Worm (Caenorhabditis elegans) whole organism, L1 larva: ENCODE data around the gene ccdc-149.
A peak's percentile ranks its signal among the peaks of the same experiment; 100 is the strongest.

Source experiments
- C04F5.9 ChIP-seq: sonication (generic microtip); optimal IDR thresholded peaks from 2 replicates; lab custom pipeline; 2016; ENCODE audit warnings: missing genetic modification characterization, missing compliant biosample characterization
- C34B4.2 ChIP-seq: sonication (generic microtip); optimal IDR thresholded peaks from 2 replicates; lab custom pipeline; 2017; ENCODE audit warnings: mild to moderate bottlenecking, missing genetic modification characterization, missing compliant biosample characterization
- F16B12.6 ChIP-seq: fragments of 150-350 bp; optimal IDR thresholded peaks from 2 replicates; lab custom pipeline; 2014; ENCODE audit warnings: missing biosample characterization, missing genetic modification characterization
- aha-1 ChIP-seq: fragments of 150-350 bp; optimal IDR thresholded peaks from 2 replicates; lab custom pipeline; 2014; ENCODE audit warnings: missing biosample characterization, missing genetic modification characterization
- alr-1 ChIP-seq: fragments of 200-800 bp; sonication (Bioruptor generic); optimal IDR thresholded peaks from 2 replicates; lab custom pipeline; 2018; ENCODE audit warnings: borderline replicate concordance, mild to moderate bottlenecking, missing genetic modification characterization, missing compliant biosample characterization
- aly-2 ChIP-seq: fragments of 150-350 bp; optimal IDR thresholded peaks from 2 replicates; lab custom pipeline; 2014; ENCODE audit warnings: missing biosample characterization, missing genetic modification characterization
- ceh-63 ChIP-seq: fragments of 200-800 bp; sonication (Bioruptor generic); optimal IDR thresholded peaks from 2 replicates; lab custom pipeline; 2018; ENCODE audit warnings: mild to moderate bottlenecking, missing genetic modification characterization, missing compliant biosample characterization
- ceh-82 ChIP-seq, 3 experiments: fragments of 150-350 bp in 1 of 3; sonication (generic microtip) in 2 of 3; optimal IDR thresholded peaks; 2 replicates each; lab custom pipeline; 2014 to 2017; ENCODE audit warnings: missing biosample characterization in 3 of 3, missing genetic modification characterization in 3 of 3
- ceh-90 ChIP-seq: sonication (generic microtip); optimal IDR thresholded peaks from 2 replicates; lab custom pipeline; 2016; ENCODE audit warnings: missing genetic modification characterization, missing compliant biosample characterization
- ces-1 ChIP-seq: fragments of 150-350 bp; optimal IDR thresholded peaks from 2 replicates; lab custom pipeline; 2014; ENCODE audit warnings: missing biosample characterization, missing genetic modification reagents, missing genetic modification characterization
- dpl-1 ChIP-seq, 3 experiments: fragments of 150-350 bp in 2 of 3; sonication (generic microtip) in 1 of 3; optimal IDR thresholded peaks; 2 replicates each; lab custom pipeline; 2014 to 2017; ENCODE audit warnings: missing biosample characterization in 3 of 3, missing genetic modification characterization in 3 of 3, missing genetic modification reagents in 3 of 3
- dsc-1 ChIP-seq: sonication (generic microtip); optimal IDR thresholded peaks from 2 replicates; lab custom pipeline; 2016; ENCODE audit warnings: mild to moderate bottlenecking, missing genetic modification characterization, missing compliant biosample characterization
- egl-27 ChIP-seq, 2 experiments: fragments of 150-350 bp in 1 of 2; sonication (generic microtip); optimal IDR thresholded peaks; 3 replicates each; lab custom pipeline; 2017 to 2018; ENCODE audit warnings: missing biosample characterization in 2 of 2, missing genetic modification characterization in 2 of 2, missing genetic modification reagents in 2 of 2
- elt-3 ChIP-seq, 6 experiments: fragments of 150-350 bp in 1 of 6; sonication (generic microtip); optimal IDR thresholded peaks; 2 replicates each; lab custom pipeline; 2017 to 2018; ENCODE audit warnings: missing biosample characterization in 6 of 6, missing genetic modification characterization in 6 of 6, inconsistent platforms in 1 of 6
- ets-5 ChIP-seq: fragments of 200-800 bp; sonication (Bioruptor generic); IDR thresholded peaks from 2 replicates; pipeline ENCODE4 v1.3.6; 2022; ENCODE audit warnings: missing genetic modification characterization, missing compliant biosample characterization
- fkh-10 ChIP-seq: sonication (generic microtip); optimal IDR thresholded peaks from 2 replicates; lab custom pipeline; 2017; ENCODE audit warnings: missing biosample characterization, missing genetic modification reagents, missing genetic modification characterization
- hlh-4 ChIP-seq: sonication (generic microtip); optimal IDR thresholded peaks from 2 replicates; lab custom pipeline; 2016; ENCODE audit warnings: mild to moderate bottlenecking, missing genetic modification characterization, missing compliant biosample characterization
- lin-35 ChIP-seq, 2 experiments: fragments of 150-350 bp; optimal IDR thresholded peaks; 2 replicates each; lab custom pipeline; 2014; ENCODE audit warnings: missing biosample characterization in 2 of 2, missing genetic modification characterization in 2 of 2, missing genetic modification reagents in 2 of 2
- lin-39 ChIP-seq: fragments of 150-350 bp; optimal IDR thresholded peaks from 2 replicates; lab custom pipeline; 2014; ENCODE audit warnings: missing biosample characterization, missing genetic modification reagents, missing genetic modification characterization
- lir-3 ChIP-seq: sonication (generic microtip); optimal IDR thresholded peaks from 2 replicates; lab custom pipeline; 2016; ENCODE audit warnings: mild to moderate bottlenecking, missing genetic modification characterization, moderate library complexity, missing compliant biosample characterization; ENCODE audit not compliant: poor library complexity
- lsy-2 ChIP-seq, 2 experiments: fragments of 150-350 bp; optimal IDR thresholded peaks; 2 replicates each; lab custom pipeline; 2014; ENCODE audit warnings: missing biosample characterization in 2 of 2, missing genetic modification characterization in 2 of 2
- mep-1 ChIP-seq: fragments of 150-350 bp; optimal IDR thresholded peaks from 2 replicates; lab custom pipeline; 2014; ENCODE audit warnings: missing biosample characterization, missing genetic modification characterization
- nhr-11 ChIP-seq: fragments of 150-350 bp; optimal IDR thresholded peaks from 2 replicates; lab custom pipeline; 2014; ENCODE audit warnings: missing biosample characterization, missing genetic modification characterization
- nhr-12 ChIP-seq: sonication (generic microtip); optimal IDR thresholded peaks from 2 replicates; lab custom pipeline; 2017; ENCODE audit warnings: missing biosample characterization, missing genetic modification characterization
- nhr-20 ChIP-seq: sonication (generic microtip); optimal IDR thresholded peaks from 2 replicates; lab custom pipeline; 2016; ENCODE audit warnings: mild to moderate bottlenecking, missing genetic modification characterization, missing compliant biosample characterization
- nhr-28 ChIP-seq: fragments of 150-350 bp; optimal IDR thresholded peaks from 2 replicates; lab custom pipeline; 2014; ENCODE audit warnings: missing biosample characterization, missing genetic modification characterization
- nhr-71 ChIP-seq: sonication (generic microtip); optimal IDR thresholded peaks from 2 replicates; lab custom pipeline; 2016; ENCODE audit warnings: mild to moderate bottlenecking, missing genetic modification characterization, moderate library complexity, missing compliant biosample characterization
- nhr-77 ChIP-seq: fragments of 150-350 bp; optimal IDR thresholded peaks from 2 replicates; lab custom pipeline; 2014; ENCODE audit warnings: missing biosample characterization, missing genetic modification characterization
- nhr-84 ChIP-seq: sonication (generic microtip); optimal IDR thresholded peaks from 2 replicates; lab custom pipeline; 2017; ENCODE audit warnings: missing biosample characterization, missing genetic modification characterization
- nhr-90 ChIP-seq: sonication (generic microtip); optimal IDR thresholded peaks from 2 replicates; lab custom pipeline; 2016; ENCODE audit warnings: mild to moderate bottlenecking, missing genetic modification characterization, missing compliant biosample characterization; ENCODE audit not compliant: poor library complexity
- pag-3 ChIP-seq: sonication (generic microtip); optimal IDR thresholded peaks from 2 replicates; lab custom pipeline; 2017; ENCODE audit warnings: missing genetic modification characterization, mild to moderate bottlenecking, missing compliant biosample characterization, antibody characterized with exemption, borderline replicate concordance; ENCODE audit not compliant: insufficient read depth
- pax-3 ChIP-seq: fragments of 200-800 bp; sonication (Bioruptor generic); optimal IDR thresholded peaks from 2 replicates; lab custom pipeline; 2018; ENCODE audit warnings: mild to moderate bottlenecking, missing genetic modification characterization, moderate library complexity, missing compliant biosample characterization
- pqm-1 ChIP-seq: sonication (generic microtip); optimal IDR thresholded peaks from 3 replicates; lab custom pipeline; 2017; ENCODE audit warnings: missing biosample characterization, missing genetic modification characterization
- rnt-1 ChIP-seq: sonication (generic microtip); optimal IDR thresholded peaks from 2 replicates; lab custom pipeline; 2016; ENCODE audit warnings: mild to moderate bottlenecking, missing genetic modification characterization, moderate library complexity, missing compliant biosample characterization
- snu-23 ChIP-seq: sonication (generic microtip); optimal IDR thresholded peaks from 2 replicates; lab custom pipeline; 2016; ENCODE audit warnings: missing genetic modification characterization, missing compliant biosample characterization
- sox-4 ChIP-seq: sonication (generic microtip); optimal IDR thresholded peaks from 2 replicates; lab custom pipeline; 2016; ENCODE audit warnings: missing genetic modification characterization, missing compliant biosample characterization
- sptf-1 ChIP-seq: fragments of 150-350 bp; optimal IDR thresholded peaks from 2 replicates; lab custom pipeline; 2014; ENCODE audit warnings: missing biosample characterization, missing genetic modification characterization
- sup-37 ChIP-seq: fragments of 200-800 bp; sonication (Bioruptor generic); optimal IDR thresholded peaks from 2 replicates; lab custom pipeline; 2018; ENCODE audit warnings: mild to moderate bottlenecking, missing genetic modification characterization, missing compliant biosample characterization
- swsn-7 ChIP-seq: sonication (generic microtip); optimal IDR thresholded peaks from 2 replicates; lab custom pipeline; 2016; ENCODE audit warnings: missing genetic modification characterization, missing compliant biosample characterization
- unc-130 ChIP-seq: fragments of 150-350 bp; optimal IDR thresholded peaks from 2 replicates; lab custom pipeline; 2017; ENCODE audit warnings: missing biosample characterization, missing genetic modification characterization, inconsistent platforms
- unc-30 ChIP-seq: sonication (generic microtip); optimal IDR thresholded peaks from 2 replicates; lab custom pipeline; 2017; ENCODE audit warnings: missing biosample characterization, missing genetic modification characterization
- unc-62 ChIP-seq: fragments of 150-350 bp; optimal IDR thresholded peaks from 2 replicates; lab custom pipeline; 2014; ENCODE audit warnings: missing biosample characterization, missing genetic modification reagents, missing genetic modification characterization
- unc-86 ChIP-seq: sonication (generic microtip); optimal IDR thresholded peaks from 2 replicates; lab custom pipeline; 2016; ENCODE audit warnings: missing genetic modification characterization, missing compliant biosample characterization
- unc-98 ChIP-seq: fragments of 200-800 bp; sonication (Bioruptor generic); IDR thresholded peaks from 2 replicates; pipeline ENCODE4 v1.3.6; 2022; ENCODE audit warnings: missing genetic modification characterization, missing compliant biosample characterization
- vab-15 ChIP-seq: sonication (generic microtip); optimal IDR thresholded peaks from 2 replicates; lab custom pipeline; 2017; ENCODE audit warnings: missing genotype, mild to moderate bottlenecking, missing genetic modification characterization, missing compliant biosample characterization
- zag-1 ChIP-seq: fragments of 150-350 bp; optimal IDR thresholded peaks from 2 replicates; lab custom pipeline; 2014; ENCODE audit warnings: missing biosample characterization, missing genetic modification characterization
- zip-4 ChIP-seq: fragments of 200-800 bp; sonication (Bioruptor generic); optimal IDR thresholded peaks from 2 replicates; lab custom pipeline; 2018; ENCODE audit warnings: mild to moderate bottlenecking, missing genetic modification characterization, moderate library complexity, missing compliant biosample characterization
- ztf-11 ChIP-seq, 2 experiments: sonication (generic microtip); optimal IDR thresholded peaks; 2 replicates each; lab custom pipeline; 2016 to 2017; ENCODE audit warnings: missing genetic modification characterization in 2 of 2, missing biosample characterization in 1 of 2, missing compliant biosample characterization in 1 of 2

The ccdc-149 gene

DNA sequence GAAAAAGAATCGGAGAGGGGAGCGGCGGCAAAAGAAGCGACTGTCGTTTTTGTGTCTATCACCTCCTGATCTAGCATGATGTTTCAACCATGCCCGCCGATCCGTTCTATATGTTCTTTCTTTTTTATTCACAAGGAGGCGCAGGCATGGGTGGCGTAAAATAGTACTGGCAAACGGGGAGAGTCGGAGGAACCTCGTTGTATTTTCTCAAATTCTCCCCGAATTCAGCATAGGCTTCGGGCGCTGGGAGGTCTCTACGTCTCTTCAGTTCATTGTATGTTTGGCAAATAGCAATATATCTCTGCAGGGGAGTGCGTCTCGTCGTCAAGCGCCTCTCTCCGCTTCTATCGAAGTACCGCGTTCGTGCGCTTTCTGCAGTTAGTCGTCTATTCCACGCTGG lies 46.0 kb downstream of the ccdc-149 start, which contains the start of gene lin-14 (continued):
- TF ChIP-seq nhr-20 (peak; percentile 85), swsn-7 (tag; lab: Kevin White, UChicago) (peak; percentile 73), lin-35 (GFP tag; optimal IDR thresholded peaks at IDR 0.05; lab: Kevin White, UChicago) (peak; percentile 25 to 50), mep-1 (tag; lab: Kevin White, UChicago) (peak; percentile 82), nhr-77 (peak; percentile 67), elt-3 (tag; optimal IDR thresholded peaks at IDR 0.05; lab: Kevin White, UChicago) (peak in 2 of 6 experiments; percentile 57 to 68), fkh-10 (peak; percentile 21), ceh-63 (GFP tag; lab: Kevin White, UChicago) (no peak), snu-23 (GFP tag; lab: Kevin White, UChicago) (peak; percentile 86), pax-3 (tag; lab: Kevin White, UChicago) (no peak), sup-37 (GFP tag; lab: Kevin White, UChicago) (peak; percentile 3), ztf-11 (tag; optimal IDR thresholded peaks at IDR 0.05; lab: Kevin White, UChicago) (no peak), egl-27 (tag; optimal IDR thresholded peaks at IDR 0.05; lab: Kevin White, UChicago) (peak in 1 of 2 experiments; percentile 62), unc-130 (peak; percentile 85)
- TF ChIP-seq, all 84 proteins: peak for 38

DNA sequence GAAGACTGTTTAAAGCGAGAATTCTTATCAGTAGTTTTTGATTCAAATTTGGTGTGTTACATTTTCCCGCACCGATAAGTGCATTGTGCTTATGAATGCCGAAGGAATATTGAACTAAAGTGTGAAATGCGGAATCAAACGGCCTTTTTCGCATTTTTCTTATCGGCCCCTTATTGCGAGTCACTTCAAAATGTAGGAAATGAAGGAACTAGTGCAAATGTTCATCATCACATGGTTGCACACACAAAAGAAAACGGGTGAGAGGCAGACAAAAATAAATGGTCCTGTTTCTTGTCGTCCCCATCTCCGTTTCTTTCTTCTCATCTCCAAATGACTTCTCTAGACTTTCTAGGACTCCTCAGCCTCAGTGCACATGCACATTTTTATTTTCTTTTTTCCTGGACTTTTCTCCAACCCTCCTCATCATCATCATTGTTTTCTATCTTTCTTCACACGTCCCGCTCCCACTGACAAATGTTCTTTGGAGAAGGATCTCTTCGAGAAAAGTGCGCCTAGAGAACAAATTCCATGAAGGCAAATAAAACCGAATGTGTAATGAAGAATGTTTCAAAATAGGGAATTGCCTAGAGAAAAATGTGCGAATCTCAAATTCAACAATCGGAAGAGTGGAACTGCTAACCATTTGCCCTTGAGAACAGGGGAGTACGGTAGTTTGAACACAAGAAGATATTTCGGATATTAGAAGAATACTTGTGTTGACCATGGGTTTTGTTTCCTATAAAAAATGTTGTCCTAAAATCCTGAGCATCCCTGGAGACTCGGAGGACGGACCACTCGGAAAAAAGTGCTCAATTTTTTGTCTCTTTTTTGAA lies 46.8 kb downstream of the ccdc-149 start:
- no peak for TF ChIP-seq unc-30
- peak; percentile 69 for TF ChIP-seq nhr-71 (tag; lab: Kevin White, UChicago)
- no peak for TF ChIP-seq C34B4.2
- no peak for TF ChIP-seq C04F5.9
- no peak for TF ChIP-seq nhr-84
- TF ChIP-seq dpl-1 (GFP tag; optimal IDR thresholded peaks at IDR 0.05; lab: Kevin White, UChicago) = no peak
- TF ChIP-seq nhr-11 = no peak
- no peak for TF ChIP-seq ceh-90
- no peak for TF ChIP-seq sox-4 (tag; lab: Kevin White, UChicago)
- TF ChIP-seq lir-3 (tag; lab: Kevin White, UChicago) = no peak
- TF ChIP-seq nhr-12 (tag; lab: Kevin White, UChicago) = no peak
- TF ChIP-seq mep-1 (tag; lab: Kevin White, UChicago) = peak; percentile 14
- TF ChIP-seq zip-4 = no peak
- peak; percentile 21 for TF ChIP-seq zag-1 (tag; lab: Kevin White, UChicago)
- TF ChIP-seq alr-1 (tag; lab: Kevin White, UChicago) = no peak
- TF ChIP-seq ets-5 (GFP tag; lab: Robert Waterston, UW) = no peak
- no peak for TF ChIP-seq vab-15 (tag; lab: Kevin White, UChicago)
- TF ChIP-seq hlh-4 (tag; lab: Kevin White, UChicago) = no peak
- TF ChIP-seq ces-1 = no peak
- no peak for TF ChIP-seq unc-98 (GFP tag; lab: Robert Waterston, UW)
- no peak for TF ChIP-seq egl-27 (tag; optimal IDR thresholded peaks at IDR 0.05; lab: Kevin White, UChicago)
- no peak for TF ChIP-seq pag-3 (tag; lab: Kevin White, UChicago)
- TF ChIP-seq lin-35 (GFP tag; optimal IDR thresholded peaks at IDR 0.05; lab: Kevin White, UChicago) = peak; percentile 2 to 4
- TF ChIP-seq unc-62 (GFP tag; lab: Kevin White, UChicago) = no peak
- no peak for TF ChIP-seq F16B12.6
- no peak for TF ChIP-seq aly-2 (tag; lab: Kevin White, UChicago)
- no peak for TF ChIP-seq pqm-1 (tag; lab: Kevin White, UChicago)
- TF ChIP-seq fkh-10 = no peak
- TF ChIP-seq unc-86 (tag; lab: Kevin White, UChicago) = no peak
- TF ChIP-seq sup-37 (GFP tag; lab: Kevin White, UChicago) = no peak
- peak in 1 of 3 experiments; percentile 1 for TF ChIP-seq ceh-82 (tag; optimal IDR thresholded peaks at IDR 0.05; lab: Kevin White, UChicago)
- TF ChIP-seq lin-39 (tag; lab: Kevin White, UChicago) = no peak
- no peak for TF ChIP-seq nhr-90 (tag; lab: Kevin White, UChicago)
- no peak for TF ChIP-seq aha-1 (tag; lab: Kevin White, UChicago)
- TF ChIP-seq nhr-28 (tag; lab: Kevin White, UChicago) = no peak
- TF ChIP-seq rnt-1 (tag; lab: Kevin White, UChicago) = peak; percentile 62
- TF ChIP-seq dsc-1 (tag; lab: Kevin White, UChicago) = peak; percentile 63
- peak; percentile 23 to 42 for TF ChIP-seq lsy-2 (tag; optimal IDR thresholded peaks at IDR 0.05; lab: Kevin White, UChicago)
- TF ChIP-seq sptf-1 = no peak
